Fruit fly (Drosophila melanogaster) whole organism, embryonic: ENCODE measurements around the gene CG42495.

Experiments
- ATbp ChIP-seq: fragments of 200-800 bp; sonication (Bioruptor generic); optimal IDR thresholded peaks from 2 replicates; lab custom pipeline; 2017; ENCODE audit warnings: missing biosample characterization, mild to moderate bottlenecking, missing genetic modification characterization, missing genetic modification reagents
- B-H2 ChIP-seq: fragments of 200-800 bp; sonication (Bioruptor generic); optimal IDR thresholded peaks from 2 replicates; lab custom pipeline; 2018; ENCODE audit warnings: missing biosample characterization, mild to moderate bottlenecking, missing genetic modification characterization
- Blimp-1 ChIP-seq: fragments of 200-800 bp; sonication (Bioruptor generic); optimal IDR thresholded peaks from 3 replicates; lab custom pipeline; 2018; ENCODE audit warnings: missing biosample characterization, missing genetic modification characterization, mild to moderate bottlenecking, moderate library complexity, missing genetic modification reagents
- CG12104 ChIP-seq: fragments of 200-800 bp; sonication (Bioruptor generic); optimal IDR thresholded peaks from 3 replicates; lab custom pipeline; 2016; ENCODE audit warnings: missing biosample characterization, missing genetic modification characterization
- CG13424 ChIP-seq: fragments of 200-800 bp; sonication (Bioruptor generic); optimal IDR thresholded peaks from 2 replicates; lab custom pipeline; 2019; ENCODE audit warnings: missing biosample characterization, mild to moderate bottlenecking, missing genetic modification characterization, moderate library complexity
- CG15696 ChIP-seq: fragments of 200-800 bp; sonication (Bioruptor generic); optimal IDR thresholded peaks from 2 replicates; lab custom pipeline; 2019; ENCODE audit warnings: missing biosample characterization, mild to moderate bottlenecking, missing genetic modification characterization, moderate library complexity
- CG1603 ChIP-seq: fragments of 200-800 bp; sonication (Bioruptor generic); optimal IDR thresholded peaks from 2 replicates; lab custom pipeline; 2019; ENCODE audit warnings: missing biosample characterization, mild to moderate bottlenecking, missing genetic modification characterization, moderate library complexity
- CG16815 ChIP-seq: fragments of 200-800 bp; sonication (Bioruptor generic); optimal IDR thresholded peaks from 3 replicates; lab custom pipeline; 2017; ENCODE audit warnings: missing biosample characterization, mild to moderate bottlenecking, missing genetic modification characterization
- CG17612 ChIP-seq: fragments of 200-800 bp; sonication (Bioruptor generic); IDR thresholded peaks from 2 replicates; pipeline ENCODE4 v1.3.6; 2022; ENCODE audit warnings: missing biosample characterization, missing genetic modification characterization
- CG18011 ChIP-seq: fragments of 200-800 bp; sonication (Bioruptor generic); optimal IDR thresholded peaks from 2 replicates; lab custom pipeline; 2017; ENCODE audit warnings: missing biosample characterization, missing genetic modification characterization, mild to moderate bottlenecking, moderate library complexity, missing genotype
- CG18619 ChIP-seq: fragments of 200-800 bp; sonication (Bioruptor generic); optimal IDR thresholded peaks from 3 replicates; lab custom pipeline; 2017; ENCODE audit warnings: missing biosample characterization, mild to moderate bottlenecking, missing genetic modification characterization
- CG2116 ChIP-seq: fragments of 200-800 bp; sonication (Bioruptor generic); optimal IDR thresholded peaks from 3 replicates; lab custom pipeline; 2018; ENCODE audit warnings: missing biosample characterization, mild to moderate bottlenecking, missing genetic modification characterization
- CG30020 ChIP-seq: fragments of 200-800 bp; optimal IDR thresholded peaks from 2 replicates; lab custom pipeline; 2019; ENCODE audit warnings: missing biosample characterization, mild to moderate bottlenecking, missing genetic modification characterization, moderate library complexity
- CG32767 ChIP-seq: fragments of 200-800 bp; sonication (Bioruptor generic); IDR thresholded peaks from 2 replicates; pipeline ENCODE4 v1.3.6; 2022; ENCODE audit warnings: missing biosample characterization, missing genetic modification characterization
- CG5245 ChIP-seq: fragments of 200-800 bp; sonication (Bioruptor generic); optimal IDR thresholded peaks from 3 replicates; lab custom pipeline; 2016; ENCODE audit warnings: missing biosample characterization, missing genetic modification characterization
- CG6175 ChIP-seq: fragments of 200-800 bp; sonication (Bioruptor generic); IDR thresholded peaks from 3 replicates; pipeline ENCODE4 v1.3.6; 2022; ENCODE audit warnings: missing biosample characterization, missing genetic modification characterization
- CG7839 ChIP-seq: fragments of 200-800 bp; sonication (Bioruptor generic); optimal IDR thresholded peaks from 3 replicates; lab custom pipeline; 2018; ENCODE audit warnings: missing biosample characterization, mild to moderate bottlenecking, missing genetic modification characterization, moderate library complexity
- CG7928 ChIP-seq: fragments of 200-800 bp; sonication (Bioruptor generic); optimal IDR thresholded peaks from 2 replicates; lab custom pipeline; 2017; ENCODE audit warnings: missing biosample characterization, mild to moderate bottlenecking, missing genetic modification characterization
- CG8281 ChIP-seq: fragments of 200-800 bp; sonication (Bioruptor generic); optimal IDR thresholded peaks from 2 replicates; lab custom pipeline; 2018; ENCODE audit warnings: missing biosample characterization, mild to moderate bottlenecking, missing genetic modification characterization, moderate library complexity
- CG8924 ChIP-seq: fragments of 200-800 bp; optimal IDR thresholded peaks from 3 replicates; lab custom pipeline; 2019; ENCODE audit warnings: missing biosample characterization, mild to moderate bottlenecking, missing genetic modification characterization, moderate library complexity
- CTCF ChIP-seq: fragments of 200-800 bp; sonication (Bioruptor generic); optimal IDR thresholded peaks from 2 replicates; lab custom pipeline; 2017; ENCODE audit warnings: missing biosample characterization, mild to moderate bottlenecking, missing genetic modification characterization, moderate library complexity
- Ets65A ChIP-seq: fragments of 200-800 bp; sonication (Bioruptor generic); peaks from one replicate; lab custom pipeline; 2016; ENCODE audit warnings: missing biosample characterization, missing genetic modification characterization
- Gsc ChIP-seq: fragments of 200-800 bp; sonication (Bioruptor generic); IDR thresholded peaks from 2 replicates; pipeline ENCODE4 v1.3.6; 2022; ENCODE audit warnings: missing biosample characterization, missing genetic modification characterization
- Hr3 ChIP-seq: fragments of 200-800 bp; sonication (Bioruptor generic); optimal IDR thresholded peaks from 3 replicates; lab custom pipeline; 2016; ENCODE audit warnings: missing biosample characterization, missing genetic modification characterization
- MESR4 ChIP-seq: fragments of 200-800 bp; sonication (Bioruptor generic); optimal IDR thresholded peaks from 2 replicates; lab custom pipeline; 2018; ENCODE audit warnings: missing biosample characterization, mild to moderate bottlenecking, missing genetic modification characterization, moderate library complexity
- Max ChIP-seq: fragments of 200-800 bp; sonication (Bioruptor generic); optimal IDR thresholded peaks from 2 replicates; lab custom pipeline; 2016; ENCODE audit warnings: missing biosample characterization, mild to moderate bottlenecking, missing genetic modification characterization
- Meics ChIP-seq: fragments of 200-800 bp; sonication (Bioruptor generic); optimal IDR thresholded peaks from 2 replicates; lab custom pipeline; 2017; ENCODE audit warnings: missing biosample characterization, mild to moderate bottlenecking, missing genetic modification characterization
- NfI ChIP-seq: fragments of 200-800 bp; sonication (Bioruptor generic); optimal IDR thresholded peaks from 3 replicates; lab custom pipeline; 2018; ENCODE audit warnings: missing biosample characterization, mild to moderate bottlenecking, missing genetic modification characterization, moderate library complexity
- Oli ChIP-seq: fragments of 200-800 bp; sonication (Bioruptor generic); optimal IDR thresholded peaks from 2 replicates; lab custom pipeline; 2018; ENCODE audit warnings: missing biosample characterization, mild to moderate bottlenecking, missing genetic modification characterization, moderate library complexity
- PHDP ChIP-seq: fragments of 200-800 bp; sonication (Bioruptor generic); optimal IDR thresholded peaks from 3 replicates; lab custom pipeline; 2018; ENCODE audit warnings: missing biosample characterization, mild to moderate bottlenecking, missing genetic modification characterization, moderate library complexity
- Ptx1 ChIP-seq: fragments of 200-800 bp; sonication (Bioruptor generic); IDR thresholded peaks from 2 replicates; pipeline ENCODE4 v1.3.6; 2022; ENCODE audit warnings: missing biosample characterization, missing genetic modification characterization
- Rx ChIP-seq: fragments of 200-800 bp; sonication (Bioruptor generic); IDR thresholded peaks from 2 replicates; pipeline ENCODE4 v1.3.6; 2022; ENCODE audit warnings: missing biosample characterization, missing genetic modification characterization
- Six4 ChIP-seq: fragments of 200-800 bp; sonication (Bioruptor generic); optimal IDR thresholded peaks from 2 replicates; lab custom pipeline; 2016; ENCODE audit warnings: missing biosample characterization, missing genetic modification characterization
- Usf ChIP-seq: fragments of 200-800 bp; sonication (Bioruptor generic); optimal IDR thresholded peaks from 2 replicates; lab custom pipeline; 2017; ENCODE audit warnings: missing genotype, missing biosample characterization, missing genetic modification characterization
- az2 ChIP-seq: fragments of 200-800 bp; sonication (Bioruptor generic); optimal IDR thresholded peaks from 3 replicates; lab custom pipeline; 2016; ENCODE audit warnings: missing biosample characterization, missing genetic modification characterization
- bab2 ChIP-seq: fragments of 200-800 bp; sonication (Bioruptor generic); optimal IDR thresholded peaks from 2 replicates; lab custom pipeline; 2016; ENCODE audit warnings: missing biosample characterization, missing genetic modification characterization
- cwo ChIP-seq: fragments of 200-800 bp; sonication (Bioruptor generic); optimal IDR thresholded peaks from 3 replicates; lab custom pipeline; 2017; ENCODE audit warnings: missing biosample characterization, missing genetic modification characterization, mild to moderate bottlenecking, moderate library complexity, missing genetic modification reagents
- gfzf ChIP-seq: fragments of 200-800 bp; sonication (Bioruptor generic); optimal IDR thresholded peaks from 2 replicates; lab custom pipeline; 2016; ENCODE audit warnings: missing biosample characterization, mild to moderate bottlenecking, missing genetic modification characterization, moderate library complexity
- ham ChIP-seq: fragments of 200-800 bp; sonication (Bioruptor generic); IDR thresholded peaks from 2 replicates; pipeline ENCODE4 v1.3.6; 2022; ENCODE audit warnings: missing biosample characterization, missing genetic modification characterization
- insv ChIP-seq, 2 experiments: fragments of 200-800 bp; sonication (Bioruptor generic); optimal IDR thresholded peaks; 3 replicates each; lab custom pipeline; 2016 to 2018; ENCODE audit warnings: missing biosample characterization in 2 of 2, missing genetic modification characterization in 2 of 2
- kay ChIP-seq: fragments of 200-800 bp; sonication (Bioruptor generic); optimal IDR thresholded peaks from 2 replicates; lab custom pipeline; 2016; ENCODE audit warnings: missing biosample characterization, missing genetic modification characterization
- ken ChIP-seq: fragments of 200-800 bp; sonication (Bioruptor generic); IDR thresholded peaks from 3 replicates; pipeline ENCODE4 v1.3.6; 2022; ENCODE audit warnings: missing biosample characterization, missing genetic modification characterization
- maf-S ChIP-seq: fragments of 200-800 bp; sonication (Bioruptor generic); optimal IDR thresholded peaks from 2 replicates; lab custom pipeline; 2016; ENCODE audit warnings: missing biosample characterization, missing genetic modification characterization
- pzg ChIP-seq: fragments of 200-800 bp; sonication (Bioruptor generic); optimal IDR thresholded peaks from 3 replicates; lab custom pipeline; 2018; ENCODE audit warnings: missing biosample characterization, mild to moderate bottlenecking, missing genetic modification characterization, moderate library complexity
- ro ChIP-seq: fragments of 200-800 bp; sonication (Bioruptor generic); IDR thresholded peaks from 2 replicates; pipeline ENCODE4 v1.3.6; 2022; ENCODE audit warnings: missing biosample characterization, missing genetic modification characterization
- run ChIP-seq: fragments of 200-800 bp; sonication (Bioruptor generic); optimal IDR thresholded peaks from 3 replicates; lab custom pipeline; 2018; ENCODE audit warnings: missing biosample characterization, mild to moderate bottlenecking, missing genetic modification characterization
- salm ChIP-seq: fragments of 200-800 bp; sonication (Bioruptor generic); optimal IDR thresholded peaks from 2 replicates; lab custom pipeline; 2018; ENCODE audit warnings: missing biosample characterization, mild to moderate bottlenecking, missing genetic modification characterization
- sd ChIP-seq: fragments of 200-800 bp; sonication (Bioruptor generic); optimal IDR thresholded peaks from 3 replicates; lab custom pipeline; 2018; ENCODE audit warnings: missing biosample characterization, mild to moderate bottlenecking, missing genetic modification characterization, moderate library complexity
- sim ChIP-seq: fragments of 200-800 bp; sonication (Bioruptor generic); IDR thresholded peaks from 2 replicates; pipeline ENCODE4 v1.3.6; 2022; ENCODE audit warnings: missing biosample characterization, missing genetic modification characterization
- twi ChIP-seq: fragments of 200-800 bp; optimal IDR thresholded peaks from 2 replicates; lab custom pipeline; 2019; ENCODE audit warnings: missing biosample characterization, mild to moderate bottlenecking, missing genetic modification characterization, moderate library complexity

The CG42495 gene

dm6 chr3L:18681550-18682217 lies 14.5 kb downstream of the CG42495 start, which contains the start of the genes Sgf11 and CG32202 (continued):
- TF ChIP-seq maf-S (no peak), CG30020 (tag; lab: Kevin White, UChicago) (peak; percentile 73), CG5245 (GFP tag; lab: Kevin White, UChicago) (peak; percentile 7), kay (GFP tag; lab: Kevin White, UChicago) (peak; percentile 49), PHDP (tag; lab: Kevin White, UChicago) (peak; percentile 74), CG7928 (GFP tag; lab: Kevin White, UChicago) (no peak), twi (tag; lab: Kevin White, UChicago) (peak; percentile 48), run (tag; lab: Kevin White, UChicago) (peak; percentile 18), ro (GFP tag; lab: Robert Waterston, UW) (no peak), CG2116 (GFP tag; lab: Kevin White, UChicago) (peak; percentile 42), CG18011 (GFP tag; lab: Kevin White, UChicago) (peak; percentile 59), Rx (no peak), sd (tag; lab: Kevin White, UChicago) (no peak), Ets65A (GFP tag; lab: Kevin White, UChicago) (peak; percentile 60), B-H2 (GFP tag; lab: Kevin White, UChicago) (peak; percentile 59), CG32767 (GFP tag; lab: Robert Waterston, UW) (peak; percentile 44; the same call in 1 of the 2 replicates), CTCF (GFP tag; lab: Kevin White, UChicago) (peak; percentile 3), NfI (GFP tag; lab: Kevin White, UChicago) (peak; percentile 58), CG7839 (tag; lab: Kevin White, UChicago) (peak; percentile 79), az2 (GFP tag; lab: Kevin White, UChicago) (peak; percentile 64), CG17612 (GFP tag; lab: Robert Waterston, UW) (no peak), CG12104 (GFP tag; lab: Kevin White, UChicago) (peak; percentile 46), CG6175 (GFP tag; lab: Robert Waterston, UW) (no peak), sim (GFP tag; lab: Robert Waterston, UW) (no peak), MESR4 (peak; percentile 4), ham (GFP tag; lab: Robert Waterston, UW) (no peak), salm (tag; lab: Kevin White, UChicago) (peak; percentile 21), Max (no peak), CG8281 (tag; lab: Kevin White, UChicago) (peak; percentile 33), gfzf (peak; percentile 68), Blimp-1 (GFP tag; lab: Kevin White, UChicago) (no peak), ken (peak; percentile 57; the same call in 1 of the 3 replicates), CG13424 (tag; lab: Kevin White, UChicago) (peak; percentile 82), Gsc (GFP tag; lab: Robert Waterston, UW) (no peak), Hr3 (GFP tag; lab: Kevin White, UChicago) (peak; percentile 76), cwo (GFP tag; lab: Kevin White, UChicago) (peak; percentile 32), Six4 (peak; percentile 6), CG8924 (peak; percentile 79), bab2 (GFP tag; lab: Kevin White, UChicago) (peak; percentile 21), insv (GFP tag; optimal IDR thresholded peaks at IDR 0.05; lab: Kevin White, UChicago) (peak in 1 of 2 experiments; percentile 7), Usf (GFP tag; lab: Kevin White, UChicago) (no peak), Oli (tag; lab: Kevin White, UChicago) (peak; percentile 55), CG15696 (tag; lab: Kevin White, UChicago) (peak; percentile 55), CG1603 (tag; lab: Kevin White, UChicago) (peak; percentile 13), pzg (GFP tag; lab: Kevin White, UChicago) (peak; percentile 54), ATbp (no peak), CG18619 (peak; percentile 63), Meics (GFP tag; lab: Kevin White, UChicago) (peak; percentile 75), CG16815 (peak; percentile 47), Ptx1 (peak; percentile 68)
